Worm (Caenorhabditis elegans) whole organism, L4 larva: ENCODE data around the gene parn-2.

ENCODE experiments used
- F49E8.2 ChIP-seq: sonication (generic microtip); optimal IDR thresholded peaks from 2 replicates; lab custom pipeline; 2016; ENCODE audit warnings: missing compliant biosample characterization, mild to moderate bottlenecking, missing genetic modification characterization, borderline replicate concordance
- T20F7.1 ChIP-seq: fragments of 200-800 bp; sonication (Bioruptor generic); optimal IDR thresholded peaks from 2 replicates; lab custom pipeline; 2018; ENCODE audit warnings: mild to moderate bottlenecking, missing genetic modification characterization, missing compliant biosample characterization
- T26A8.4 ChIP-seq: fragments of 200-800 bp; sonication (Bioruptor generic); IDR thresholded peaks from 2 replicates; pipeline ENCODE4 v1.3.6; 2022; ENCODE audit warnings: missing genetic modification characterization, missing compliant biosample characterization
- ZK546.5 ChIP-seq, 2 experiments: sonication (generic microtip); optimal IDR thresholded peaks; 2 replicates each; lab custom pipeline; 2017; ENCODE audit warnings: missing biosample characterization in 2 of 2, missing genetic modification characterization in 2 of 2
- aha-1 ChIP-seq: fragments of 150-350 bp; peaks from one replicate; lab custom pipeline; 2014; ENCODE audit warnings: missing biosample characterization, missing genetic modification characterization
- aly-2 ChIP-seq: sonication (generic microtip); optimal IDR thresholded peaks from 2 replicates; lab custom pipeline; 2018; ENCODE audit warnings: missing biosample characterization, missing genetic modification characterization
- ceh-20 ChIP-seq: fragments of 200-800 bp; sonication (Bioruptor generic); IDR thresholded peaks from 2 replicates; pipeline ENCODE4 v1.3.6; 2022; ENCODE audit warnings: missing genetic modification reagents, missing genetic modification characterization, missing compliant biosample characterization
- ceh-28 ChIP-seq: fragments of 150-350 bp; optimal IDR thresholded peaks from 2 replicates; lab custom pipeline; 2014; ENCODE audit warnings: missing biosample characterization, missing genetic modification reagents, missing genetic modification characterization
- ceh-62 ChIP-seq: sonication (generic microtip); optimal IDR thresholded peaks from 2 replicates; lab custom pipeline; 2017; ENCODE audit warnings: missing biosample characterization, missing genetic modification characterization
- cey-2 ChIP-seq: sonication (generic microtip); optimal IDR thresholded peaks from 3 replicates; lab custom pipeline; 2017; ENCODE audit warnings: missing genetic modification characterization, mild to moderate bottlenecking, missing compliant biosample characterization, antibody characterized with exemption, borderline replicate concordance; ENCODE audit not compliant: insufficient read depth
- daf-12 ChIP-seq: fragments of 150-350 bp; optimal IDR thresholded peaks from 2 replicates; lab custom pipeline; 2014; ENCODE audit warnings: missing biosample characterization, missing genetic modification reagents, missing genetic modification characterization
- dmd-8 ChIP-seq: fragments of 200-800 bp; sonication (Bioruptor generic); IDR thresholded peaks from 2 replicates; pipeline ENCODE4 v1.3.6; 2022; ENCODE audit warnings: missing genetic modification characterization, missing compliant biosample characterization
- duxl-1 ChIP-seq: sonication (generic microtip); optimal IDR thresholded peaks from 2 replicates; lab custom pipeline; 2016; ENCODE audit warnings: mild to moderate bottlenecking, missing genetic modification characterization, moderate library complexity, missing compliant biosample characterization; ENCODE audit not compliant: poor library complexity
- hif-1 ChIP-seq, 2 experiments: sonication (generic microtip); optimal IDR thresholded peaks; 2 replicates each; lab custom pipeline; 2016 to 2017; ENCODE audit warnings: missing compliant biosample characterization in 2 of 2, missing genetic modification characterization in 2 of 2, missing genetic modification reagents in 2 of 2, missing genotype in 2 of 2, mild to moderate bottlenecking in 1 of 2
- hlh-11 ChIP-seq: fragments of 200-800 bp; sonication (Bioruptor generic); optimal IDR thresholded peaks from 2 replicates; lab custom pipeline; 2018; ENCODE audit warnings: mild to moderate bottlenecking, missing genetic modification characterization, missing compliant biosample characterization
- hlh-30 ChIP-seq: sonication (generic microtip); optimal IDR thresholded peaks from 2 replicates; lab custom pipeline; 2017; ENCODE audit warnings: antibody characterized with exemption, mild to moderate bottlenecking, missing genetic modification characterization, missing compliant biosample characterization; ENCODE audit not compliant: insufficient read depth
- jun-1 ChIP-seq: fragments of 150-350 bp; optimal IDR thresholded peaks from 2 replicates; lab custom pipeline; 2014; ENCODE audit warnings: missing biosample characterization, missing genetic modification reagents, missing genetic modification characterization
- lim-7 ChIP-seq: fragments of 200-800 bp; sonication (Bioruptor generic); IDR thresholded peaks from 2 replicates; pipeline ENCODE4 v1.3.6; 2022; ENCODE audit warnings: missing genetic modification characterization, missing compliant biosample characterization
- lin-13 ChIP-seq: fragments of 150-350 bp; optimal IDR thresholded peaks from 2 replicates; lab custom pipeline; 2014; ENCODE audit warnings: missing biosample characterization, missing genetic modification reagents, missing genetic modification characterization
- lin-15B ChIP-seq: fragments of 150-350 bp; sonication (generic microtip); optimal IDR thresholded peaks from 3 replicates; lab custom pipeline; 2014; ENCODE audit warnings: missing biosample characterization, missing genetic modification characterization
- lin-38 ChIP-seq: fragments of 200-800 bp; sonication (Bioruptor generic); IDR thresholded peaks from 2 replicates; pipeline ENCODE4 v1.3.6; 2022; ENCODE audit warnings: missing genetic modification reagents, missing genetic modification characterization, missing compliant biosample characterization
- lin-39 ChIP-seq: fragments of 150-350 bp; optimal IDR thresholded peaks from 2 replicates; lab custom pipeline; 2014; ENCODE audit warnings: missing biosample characterization, missing genetic modification reagents, missing genetic modification characterization
- mdt-29 ChIP-seq: fragments of 200-800 bp; sonication (Bioruptor generic); IDR thresholded peaks from 2 replicates; pipeline ENCODE4 v1.3.6; 2022; ENCODE audit warnings: missing genetic modification reagents, missing genetic modification characterization, missing compliant biosample characterization
- mxl-2 ChIP-seq: fragments of 200-800 bp; sonication (Bioruptor generic); conservative IDR thresholded peaks from 2 replicates; pipeline ENCODE4 v1.3.6; 2022; ENCODE audit warnings: missing genetic modification reagents, missing genetic modification characterization, missing compliant biosample characterization
- nhr-10 ChIP-seq: fragments of 150-350 bp; optimal IDR thresholded peaks from 2 replicates; lab custom pipeline; 2014; ENCODE audit warnings: missing biosample characterization, missing genetic modification characterization
- nhr-237 ChIP-seq: sonication (generic microtip); optimal IDR thresholded peaks from 2 replicates; lab custom pipeline; 2017; ENCODE audit warnings: missing biosample characterization, missing genetic modification characterization
- nhr-25 ChIP-seq: sonication (generic microtip); optimal IDR thresholded peaks from 2 replicates; lab custom pipeline; 2017; ENCODE audit warnings: missing genetic modification characterization, mild to moderate bottlenecking, missing compliant biosample characterization, antibody characterized with exemption, moderate library complexity, borderline replicate concordance; ENCODE audit not compliant: insufficient read depth
- nhr-28 ChIP-seq: fragments of 150-350 bp; optimal IDR thresholded peaks from 2 replicates; lab custom pipeline; 2014; ENCODE audit warnings: missing biosample characterization, missing genetic modification characterization
- nhr-41 ChIP-seq: fragments of 200-800 bp; sonication (Bioruptor generic); IDR thresholded peaks from 2 replicates; pipeline ENCODE4 v1.3.6; 2022; ENCODE audit warnings: missing genetic modification reagents, missing genetic modification characterization, missing compliant biosample characterization
- nhr-42 ChIP-seq: fragments of 200-800 bp; sonication (Bioruptor generic); IDR thresholded peaks from 2 replicates; pipeline ENCODE4 v1.3.6; 2022; ENCODE audit warnings: missing genetic modification characterization, missing compliant biosample characterization
- pqm-1 ChIP-seq: sonication (generic microtip); optimal IDR thresholded peaks from 2 replicates; lab custom pipeline; 2017; ENCODE audit warnings: missing biosample characterization, missing genetic modification characterization
- set-16 ChIP-seq: fragments of 200-800 bp; sonication (Bioruptor generic); IDR thresholded peaks from 2 replicates; pipeline ENCODE4 v1.3.6; 2022; ENCODE audit warnings: missing genetic modification reagents, missing genetic modification characterization, missing compliant biosample characterization
- snpc-1.2 ChIP-seq: fragments of 200-800 bp; sonication (Bioruptor generic); IDR thresholded peaks from 2 replicates; pipeline ENCODE4 v1.3.6; 2022; ENCODE audit warnings: missing genetic modification reagents, missing genetic modification characterization, missing compliant biosample characterization
- spr-3 ChIP-seq: fragments of 200-800 bp; sonication (Bioruptor generic); optimal IDR thresholded peaks from 2 replicates; lab custom pipeline; 2018; ENCODE audit warnings: mild to moderate bottlenecking, missing genetic modification characterization, missing compliant biosample characterization
- tra-1 ChIP-seq: fragments of 200-800 bp; sonication (Bioruptor generic); IDR thresholded peaks from 2 replicates; pipeline ENCODE4 v1.3.6; 2022; ENCODE audit warnings: missing genetic modification reagents, missing genetic modification characterization, missing compliant biosample characterization
- unc-62 ChIP-seq, 3 experiments: fragments of 150-350 bp in 1 of 3; sonication (generic microtip); optimal IDR thresholded peaks in 2 of 3; peaks in 1 of 3; 1 replicate in 1 of 3; 2 replicates in 2 of 3; lab custom pipeline; 2014 to 2017; ENCODE audit warnings: missing biosample characterization in 3 of 3, missing genetic modification characterization in 3 of 3, missing genetic modification reagents in 3 of 3, missing genotype in 1 of 3
- zag-1 ChIP-seq: fragments of 150-350 bp; optimal IDR thresholded peaks from 2 replicates; lab custom pipeline; 2014; ENCODE audit warnings: missing biosample characterization, missing genetic modification characterization
- zip-11 ChIP-seq: fragments of 200-800 bp; sonication (Bioruptor generic); IDR thresholded peaks from 2 replicates; pipeline ENCODE4 v1.3.6; 2022; ENCODE audit warnings: missing genetic modification characterization, missing compliant biosample characterization

Gene parn-2

DNA sequence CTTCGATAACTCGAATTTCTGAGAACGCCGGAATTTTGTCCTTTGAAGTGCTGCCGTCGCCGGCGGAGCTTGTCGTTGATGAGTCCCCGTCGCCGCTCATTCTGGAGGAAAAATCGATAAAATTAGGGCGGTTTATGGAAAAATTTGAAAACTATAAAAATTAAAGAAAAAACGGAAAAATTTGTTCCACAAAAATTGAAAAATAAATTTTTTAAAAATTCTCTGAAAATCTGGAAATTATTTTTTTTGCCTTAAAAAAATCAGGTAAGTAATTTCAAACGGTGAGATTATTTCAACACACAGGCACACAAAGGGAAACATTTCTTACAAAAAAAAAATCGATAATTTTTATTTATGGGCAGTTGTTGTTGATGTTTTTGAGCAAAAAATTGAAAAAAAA, at the start of gene parn-2:
parn-2 (minus strand) TSS at position 101 of the 400 bp plus-strand sequence.
- TF ChIP-seq F49E8.2 (tag; lab: Kevin White, UChicago) = no peak
- no peak for TF ChIP-seq aly-2
- no peak for TF ChIP-seq nhr-10
- no peak for TF ChIP-seq lin-39 (tag; lab: Kevin White, UChicago)
- no peak for TF ChIP-seq tra-1 (GFP tag; lab: Robert Waterston, UW)
- TF ChIP-seq lin-13 (GFP tag; lab: Kevin White, UChicago) = no peak
- no peak for TF ChIP-seq ZK546.5 (tag; optimal IDR thresholded peaks at IDR 0.05; lab: Kevin White, UChicago)
- TF ChIP-seq hlh-30 = no peak
- TF ChIP-seq hlh-11 (tag; lab: Kevin White, UChicago) = no peak
- no peak for TF ChIP-seq duxl-1 (tag; lab: Kevin White, UChicago)
- TF ChIP-seq ceh-62 (tag; lab: Kevin White, UChicago) = no peak
- no peak for TF ChIP-seq zag-1 (tag; lab: Kevin White, UChicago)
- TF ChIP-seq spr-3 (GFP tag; lab: Kevin White, UChicago) = no peak
- no peak for TF ChIP-seq nhr-28 (tag; lab: Kevin White, UChicago)
- no peak for TF ChIP-seq set-16 (GFP tag; lab: Robert Waterston, UW)
- no peak for TF ChIP-seq daf-12 (tag; lab: Kevin White, UChicago)
- no peak for TF ChIP-seq zip-11 (GFP tag; lab: Robert Waterston, UW)
- TF ChIP-seq nhr-237 (tag; lab: Kevin White, UChicago) = no peak
- TF ChIP-seq, all 104 proteins: peak for 0

DNA sequence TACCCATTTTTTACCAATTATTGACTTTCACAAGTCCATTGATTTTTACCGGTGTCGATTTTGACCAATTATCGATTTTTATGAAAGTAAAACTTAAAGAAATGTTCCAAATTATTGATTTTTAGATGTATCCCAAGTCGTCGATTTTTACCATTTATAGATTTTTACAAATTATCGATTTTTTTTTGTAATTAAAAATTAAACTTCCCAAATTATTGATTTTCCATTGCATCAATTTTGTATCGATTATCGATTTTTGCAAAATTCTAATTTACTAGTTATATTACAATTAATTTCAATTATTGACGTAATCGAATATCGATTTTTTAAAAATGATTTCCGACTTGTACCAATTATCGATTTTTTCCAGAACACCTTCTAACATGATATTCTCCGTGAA, 46.7 kb upstream of the parn-2 start, which contains the start of gene sre-50:
sre-50 (plus strand) TSS at position 384 of the 400 bp plus-strand sequence.
- peak; percentile 96 for TF ChIP-seq ceh-28
- no peak for TF ChIP-seq nhr-25 (tag; lab: Kevin White, UChicago)
- TF ChIP-seq snpc-1.2 (GFP tag; lab: Robert Waterston, UW) = no peak
- no peak for TF ChIP-seq cey-2 (tag; lab: Kevin White, UChicago)
- no peak for TF ChIP-seq hif-1 (tag; optimal IDR thresholded peaks at IDR 0.05; lab: Kevin White, UChicago)
- no peak for TF ChIP-seq aly-2

ce11 chrII:12302354-12302753, 45.9 kb upstream of the parn-2 start, which contains the start of gene C50E10.1:
Gene C50E10.1 (minus strand): TSS chrII:12302454.
- TF ChIP-seq T26A8.4 (GFP tag; lab: Robert Waterston, UW) (no peak), nhr-25 (tag; lab: Kevin White, UChicago) (no peak), aha-1 (tag; lab: Kevin White, UChicago) (no peak), mxl-2 (GFP tag; lab: Robert Waterston, UW) (no peak), jun-1 (tag; lab: Kevin White, UChicago) (no peak), cey-2 (tag; lab: Kevin White, UChicago) (no peak), lim-7 (no peak), lin-15B (tag; lab: Kevin White, UChicago) (no peak), lin-38 (no peak), unc-62 (GFP tag; optimal IDR thresholded peaks at IDR 0.05 in 1 of 2; lab: Kevin White, UChicago) (no peak), unc-62 (tag; optimal IDR thresholded peaks at IDR 0.05; lab: Kevin White, UChicago) (no peak), pqm-1 (tag; lab: Kevin White, UChicago) (no peak), ZK546.5 (tag; optimal IDR thresholded peaks at IDR 0.05; lab: Kevin White, UChicago) (no peak), dmd-8 (no peak), T20F7.1 (GFP tag; lab: Kevin White, UChicago) (no peak), ceh-20 (no peak), nhr-41 (GFP tag; lab: Robert Waterston, UW) (no peak), nhr-42 (GFP tag; lab: Robert Waterston, UW) (no peak), nhr-10 (no peak), mdt-29 (GFP tag; lab: Robert Waterston, UW) (no peak)
